Fruit fly (Drosophila melanogaster) whole organism, embryonic: ENCODE measurements around the gene CG46318.

ENCODE experiments used
- CG10321 ChIP-seq: fragments of 200-800 bp; sonication (Bioruptor generic); IDR thresholded peaks from 2 replicates; pipeline ENCODE4 v1.3.6; 2022; ENCODE audit warnings: missing biosample characterization, missing genetic modification characterization
- CG11085 ChIP-seq: fragments of 200-800 bp; sonication (Bioruptor generic); IDR thresholded peaks from 2 replicates; pipeline ENCODE4 v1.3.6; 2022; ENCODE audit warnings: missing biosample characterization, missing genetic modification characterization
- CG13287 ChIP-seq: fragments of 200-800 bp; sonication (Bioruptor generic); IDR thresholded peaks from 2 replicates; pipeline ENCODE4 v1.3.6; 2022; ENCODE audit warnings: missing biosample characterization, missing genetic modification characterization; ENCODE audit not compliant: partially characterized antibody
- CG1647 ChIP-seq: fragments of 200-800 bp; sonication (Bioruptor generic); optimal IDR thresholded peaks from 3 replicates; lab custom pipeline; 2016; ENCODE audit warnings: missing biosample characterization, missing genetic modification characterization
- CG1792 ChIP-seq: fragments of 200-800 bp; sonication (Bioruptor generic); optimal IDR thresholded peaks from 2 replicates; lab custom pipeline; 2016; ENCODE audit warnings: missing biosample characterization, missing genetic modification characterization
- CG18011 ChIP-seq: fragments of 200-800 bp; sonication (Bioruptor generic); optimal IDR thresholded peaks from 2 replicates; lab custom pipeline; 2017; ENCODE audit warnings: missing biosample characterization, missing genetic modification characterization, mild to moderate bottlenecking, moderate library complexity, missing genotype
- CG2116 ChIP-seq: fragments of 200-800 bp; sonication (Bioruptor generic); optimal IDR thresholded peaks from 3 replicates; lab custom pipeline; 2018; ENCODE audit warnings: missing biosample characterization, mild to moderate bottlenecking, missing genetic modification characterization
- CG30431 ChIP-seq: fragments of 200-800 bp; sonication (Bioruptor generic); optimal IDR thresholded peaks from 2 replicates; lab custom pipeline; 2017; ENCODE audit warnings: missing biosample characterization, missing genetic modification characterization
- CG3065 ChIP-seq: fragments of 200-800 bp; sonication (Bioruptor generic); optimal IDR thresholded peaks from 2 replicates; lab custom pipeline; 2016; ENCODE audit warnings: missing biosample characterization, missing genetic modification characterization
- CG33213 ChIP-seq: fragments of 200-800 bp; sonication (Bioruptor generic); optimal IDR thresholded peaks from 3 replicates; lab custom pipeline; 2016; ENCODE audit warnings: missing biosample characterization, missing genetic modification characterization
- CG3407 ChIP-seq: fragments of 200-800 bp; sonication (Bioruptor generic); optimal IDR thresholded peaks from 2 replicates; lab custom pipeline; 2018; ENCODE audit warnings: missing biosample characterization, mild to moderate bottlenecking, missing genetic modification characterization
- CG34376 ChIP-seq: fragments of 200-800 bp; sonication (Bioruptor generic); optimal IDR thresholded peaks from 2 replicates; lab custom pipeline; 2018; ENCODE audit warnings: missing biosample characterization, mild to moderate bottlenecking, missing genetic modification characterization
- CG3726 ChIP-seq: fragments of 200-800 bp; sonication (Bioruptor generic); IDR thresholded peaks from 3 replicates; pipeline ENCODE4, ENCODE4 v1.3.6; 2022; ENCODE audit warnings: missing biosample characterization, missing genetic modification characterization
- CG4282 ChIP-seq: fragments of 200-800 bp; sonication (Bioruptor generic); optimal IDR thresholded peaks from 2 replicates; lab custom pipeline; 2016; ENCODE audit warnings: missing biosample characterization, missing genetic modification characterization
- CG4707 ChIP-seq: fragments of 200-800 bp; sonication (Bioruptor generic); optimal IDR thresholded peaks from 2 replicates; lab custom pipeline; 2018; ENCODE audit warnings: missing biosample characterization, mild to moderate bottlenecking, missing genetic modification characterization, moderate library complexity
- CG8290 ChIP-seq, 3 experiments: fragments of 200-800 bp; sonication (Bioruptor generic); optimal IDR thresholded peaks; 2 replicates each; lab custom pipeline; 2016 to 2019; ENCODE audit warnings: missing biosample characterization in 3 of 3, missing genetic modification characterization in 3 of 3, mild to moderate bottlenecking in 2 of 3, moderate library complexity in 1 of 3
- CG8765 ChIP-seq: fragments of 200-800 bp; sonication (Bioruptor generic); IDR thresholded peaks from 2 replicates; pipeline ENCODE4 v1.3.6; 2022; ENCODE audit warnings: missing biosample characterization, missing genetic modification characterization
- CG9215 ChIP-seq: fragments of 200-800 bp; sonication (Bioruptor generic); IDR thresholded peaks from 2 replicates; pipeline ENCODE4 v1.3.6; 2022; ENCODE audit warnings: missing biosample characterization, missing genetic modification characterization
- CG9817 ChIP-seq: fragments of 200-800 bp; sonication (Bioruptor generic); optimal IDR thresholded peaks from 2 replicates; lab custom pipeline; 2018; ENCODE audit warnings: missing biosample characterization, mild to moderate bottlenecking, missing genetic modification characterization, moderate library complexity
- Camta ChIP-seq: fragments of 200-800 bp; sonication (Bioruptor generic); optimal IDR thresholded peaks from 2 replicates; lab custom pipeline; 2016; ENCODE audit warnings: missing biosample characterization, missing genetic modification characterization
- Chrac-16 ChIP-seq: fragments of 200-800 bp; sonication (Bioruptor generic); optimal IDR thresholded peaks from 3 replicates; lab custom pipeline; 2016; ENCODE audit warnings: missing biosample characterization, missing genetic modification characterization
- CkIIα-i1 ChIP-seq: fragments of 200-800 bp; sonication (Bioruptor generic); IDR thresholded peaks from 2 replicates; pipeline ENCODE4 v1.3.6; 2022; ENCODE audit warnings: missing biosample characterization, missing genetic modification characterization
- CoRest ChIP-seq: fragments of 200-800 bp; sonication (Bioruptor generic); optimal IDR thresholded peaks from 3 replicates; lab custom pipeline; 2018; ENCODE audit warnings: missing biosample characterization, mild to moderate bottlenecking, missing genetic modification characterization, moderate library complexity
- Dad ChIP-seq: fragments of 200-800 bp; sonication (Bioruptor generic); optimal IDR thresholded peaks from 3 replicates; lab custom pipeline; 2016; ENCODE audit warnings: missing biosample characterization, missing genetic modification characterization
- Doc2 ChIP-seq: fragments of 200-800 bp; sonication (Bioruptor generic); IDR thresholded peaks from 2 replicates; pipeline ENCODE4 v1.3.6; 2022; ENCODE audit warnings: missing biosample characterization, missing genetic modification characterization
- Ets65A ChIP-seq: fragments of 200-800 bp; sonication (Bioruptor generic); peaks from one replicate; lab custom pipeline; 2016; ENCODE audit warnings: missing biosample characterization, missing genetic modification characterization
- HLH54F ChIP-seq: fragments of 200-800 bp; sonication (Bioruptor generic); optimal IDR thresholded peaks from 3 replicates; lab custom pipeline; 2016; ENCODE audit warnings: missing biosample characterization, missing genetic modification characterization
- Mad ChIP-seq: fragments of 200-800 bp; sonication (Bioruptor generic); optimal IDR thresholded peaks from 2 replicates; lab custom pipeline; 2016; ENCODE audit warnings: missing biosample characterization, missing genetic modification characterization
- Med ChIP-seq: fragments of 200-800 bp; sonication (Bioruptor generic); peaks from one replicate; lab custom pipeline; 2016; ENCODE audit warnings: missing biosample characterization, missing genetic modification characterization, mild to moderate bottlenecking, inconsistent platforms, moderate library complexity
- Myb ChIP-seq: fragments of 200-800 bp; sonication (Bioruptor generic); optimal IDR thresholded peaks from 2 replicates; lab custom pipeline; 2016; ENCODE audit warnings: missing biosample characterization, missing genetic modification characterization
- NFAT ChIP-seq: fragments of 200-800 bp; sonication (Bioruptor generic); IDR thresholded peaks from 2 replicates; pipeline ENCODE4 v1.3.6; 2022; ENCODE audit warnings: missing biosample characterization, missing genetic modification characterization
- NK7.1 ChIP-seq: fragments of 200-800 bp; sonication (Bioruptor generic); optimal IDR thresholded peaks from 3 replicates; lab custom pipeline; 2016; ENCODE audit warnings: missing biosample characterization, missing genetic modification characterization
- Neu2 ChIP-seq: fragments of 200-800 bp; sonication (Bioruptor generic); optimal IDR thresholded peaks from 3 replicates; lab custom pipeline; 2016; ENCODE audit warnings: missing biosample characterization, missing genetic modification characterization, borderline replicate concordance
- Oli ChIP-seq: fragments of 200-800 bp; sonication (Bioruptor generic); optimal IDR thresholded peaks from 2 replicates; lab custom pipeline; 2018; ENCODE audit warnings: missing biosample characterization, mild to moderate bottlenecking, missing genetic modification characterization, moderate library complexity
- Sin3A ChIP-seq: fragments of >200 bp; optimal IDR thresholded peaks from 2 replicates; lab custom pipeline; 2018
- ac ChIP-seq: fragments of 200-800 bp; sonication (Bioruptor generic); optimal IDR thresholded peaks from 3 replicates; lab custom pipeline; 2017; ENCODE audit warnings: missing biosample characterization, mild to moderate bottlenecking, missing genetic modification characterization
- bbx ChIP-seq: fragments of 200-800 bp; sonication (Bioruptor generic); IDR thresholded peaks from 2 replicates; pipeline ENCODE4 v1.3.6; 2022; ENCODE audit warnings: missing biosample characterization, missing genetic modification characterization; ENCODE audit not compliant: partially characterized antibody
- cg ChIP-seq: fragments of 200-800 bp; sonication (Bioruptor generic); optimal IDR thresholded peaks from 3 replicates; lab custom pipeline; 2019; ENCODE audit warnings: missing biosample characterization, mild to moderate bottlenecking, missing genetic modification characterization, moderate library complexity
- dimm ChIP-seq: fragments of 200-800 bp; sonication (Bioruptor generic); IDR thresholded peaks from 2 replicates; pipeline ENCODE4 v1.3.6; 2022; ENCODE audit warnings: missing biosample characterization, missing genetic modification characterization
- exex ChIP-seq: fragments of 200-800 bp; sonication (Bioruptor generic); optimal IDR thresholded peaks from 4 replicates; lab custom pipeline; 2018; ENCODE audit warnings: missing biosample characterization, mild to moderate bottlenecking, missing genetic modification characterization, moderate library complexity
- ftz-f1 ChIP-seq: fragments of 200-800 bp; sonication (Bioruptor generic); optimal IDR thresholded peaks from 2 replicates; lab custom pipeline; 2016; ENCODE audit warnings: missing biosample characterization, missing genetic modification characterization
- gro ChIP-seq: fragments of 200-800 bp; sonication (Bioruptor generic); optimal IDR thresholded peaks from 2 replicates; lab custom pipeline; 2016; ENCODE audit warnings: missing biosample characterization, missing genetic modification characterization
- h ChIP-seq: fragments of >200 bp; optimal IDR thresholded peaks from 2 replicates; lab custom pipeline; 2017
- jing ChIP-seq: fragments of 200-800 bp; sonication (Bioruptor generic); optimal IDR thresholded peaks from 2 replicates; lab custom pipeline; 2018; ENCODE audit warnings: missing biosample characterization, mild to moderate bottlenecking, missing genetic modification characterization
- knrl ChIP-seq: fragments of 200-800 bp; sonication (Bioruptor generic); IDR thresholded peaks from 3 replicates; pipeline ENCODE4 v1.3.6; 2022; ENCODE audit warnings: missing biosample characterization, missing genetic modification characterization; ENCODE audit not compliant: partially characterized antibody
- maf-S ChIP-seq: fragments of 200-800 bp; sonication (Bioruptor generic); optimal IDR thresholded peaks from 2 replicates; lab custom pipeline; 2016; ENCODE audit warnings: missing biosample characterization, missing genetic modification characterization
- odd ChIP-seq: fragments of 200-800 bp; sonication (Bioruptor generic); optimal IDR thresholded peaks from 2 replicates; lab custom pipeline; 2017; ENCODE audit warnings: missing biosample characterization, mild to moderate bottlenecking, missing genetic modification characterization
- pzg ChIP-seq: fragments of 200-800 bp; sonication (Bioruptor generic); optimal IDR thresholded peaks from 3 replicates; lab custom pipeline; 2018; ENCODE audit warnings: missing biosample characterization, mild to moderate bottlenecking, missing genetic modification characterization, moderate library complexity
- repo ChIP-seq: fragments of 200-800 bp; sonication (Bioruptor generic); optimal IDR thresholded peaks from 2 replicates; lab custom pipeline; 2016; ENCODE audit warnings: missing biosample characterization, missing genetic modification characterization
- rib ChIP-seq: fragments of 200-800 bp; sonication (Bioruptor generic); IDR thresholded peaks from 2 replicates; pipeline ENCODE4 v1.3.6; 2022; ENCODE audit warnings: missing biosample characterization, missing genetic modification characterization
- sug ChIP-seq: fragments of 200-800 bp; optimal IDR thresholded peaks from 2 replicates; lab custom pipeline; 2019; ENCODE audit warnings: missing biosample characterization, mild to moderate bottlenecking, missing genetic modification characterization, moderate library complexity
- tll ChIP-seq, 2 experiments: fragments of 200-800 bp in 1 of 2; fragments of >200 bp in 1 of 2; sonication (Bioruptor generic) in 1 of 2; optimal IDR thresholded peaks; 2 replicates each; lab custom pipeline; 2017 to 2019; ENCODE audit warnings: missing biosample characterization in 2 of 2, missing genetic modification characterization in 2 of 2, mild to moderate bottlenecking in 1 of 2, moderate library complexity in 1 of 2
- trh ChIP-seq: fragments of 200-800 bp; sonication (Bioruptor generic); optimal IDR thresholded peaks from 2 replicates; lab custom pipeline; 2016; ENCODE audit warnings: missing biosample characterization, missing genetic modification characterization

The CG46318 gene

dm6 chr3R:18677500-18677940 lies 2.9 kb upstream of the CG46318 start, which contains the start of the genes dind and CG7706 (continued):
- TF ChIP-seq ftz-f1 (GFP tag; lab: Kevin White, UChicago): peak; percentile 26
- TF ChIP-seq CG13287 (GFP tag; lab: Robert Waterston, UW): no peak
- no peak for TF ChIP-seq repo (GFP tag; lab: Kevin White, UChicago)
- no peak for TF ChIP-seq jing (GFP tag; lab: Kevin White, UChicago)
- TF ChIP-seq CG4282 (GFP tag; lab: Kevin White, UChicago): no peak
- TF ChIP-seq CG30431: no peak
- TF ChIP-seq Camta (GFP tag; lab: Kevin White, UChicago): no peak
- no peak for TF ChIP-seq bbx (GFP tag; lab: Robert Waterston, UW)
- no peak for TF ChIP-seq Chrac-16 (GFP tag; lab: Kevin White, UChicago)
- TF ChIP-seq HLH54F (GFP tag; lab: Kevin White, UChicago): no peak
- TF ChIP-seq sug (tag; lab: Kevin White, UChicago): no peak
- TF ChIP-seq CG3065 (GFP tag; lab: Kevin White, UChicago): no peak
- no peak for TF ChIP-seq Oli (tag; lab: Kevin White, UChicago)
- TF ChIP-seq maf-S (GFP tag; lab: Kevin White, UChicago): no peak
- no peak for TF ChIP-seq rib (GFP tag; lab: Robert Waterston, UW)
- TF ChIP-seq CG8290 (GFP tag; optimal IDR thresholded peaks at IDR 0.05; lab: Kevin White, UChicago): no peak
- no peak for TF ChIP-seq CG8290 (tag; optimal IDR thresholded peaks at IDR 0.05; lab: Kevin White, UChicago)
- TF ChIP-seq Doc2: no peak
- no peak for TF ChIP-seq Ets65A
- no peak for TF ChIP-seq CG10321 (GFP tag; lab: Robert Waterston, UW)
- TF ChIP-seq CG8765: no peak
- TF ChIP-seq CG11085 (GFP tag; lab: Robert Waterston, UW): no peak
- TF ChIP-seq CG3407 (GFP tag; lab: Kevin White, UChicago): no peak
- TF ChIP-seq CG3726 (GFP tag; lab: Robert Waterston, UW): no peak
- no peak for TF ChIP-seq cg (GFP tag; lab: Kevin White, UChicago)
- TF ChIP-seq NFAT: no peak
- peak; percentile 39 for TF ChIP-seq Sin3A
- no peak for TF ChIP-seq dimm (GFP tag; lab: Robert Waterston, UW)
- no peak for TF ChIP-seq tll (GFP tag; optimal IDR thresholded peaks at IDR 0.05; lab: Kevin White, UChicago)
- no peak for TF ChIP-seq CG34376 (GFP tag; lab: Kevin White, UChicago)
- TF ChIP-seq Myb (GFP tag; lab: Kevin White, UChicago): no peak
- no peak for TF ChIP-seq trh (GFP tag; lab: Kevin White, UChicago)
- no peak for TF ChIP-seq Dad (GFP tag; lab: Kevin White, UChicago)
- TF ChIP-seq CG2116 (GFP tag; lab: Kevin White, UChicago): peak; percentile 54
- no peak for TF ChIP-seq CG1792 (GFP tag; lab: Kevin White, UChicago)
- TF ChIP-seq CG18011 (GFP tag; lab: Kevin White, UChicago): peak; percentile 42
- no peak for TF ChIP-seq CG9817 (tag; lab: Kevin White, UChicago)
- TF ChIP-seq NK7.1 (GFP tag; lab: Kevin White, UChicago): no peak
- no peak for TF ChIP-seq CG1647 (GFP tag; lab: Kevin White, UChicago)
- TF ChIP-seq CkIIα-i1 (GFP tag; lab: Robert Waterston, UW): no peak
- TF ChIP-seq CG9215 (GFP tag; lab: Robert Waterston, UW): no peak
- TF ChIP-seq Neu2: no peak
- TF ChIP-seq odd (GFP tag; lab: Kevin White, UChicago): no peak
- TF ChIP-seq Med (GFP tag; lab: Kevin White, UChicago): peak; percentile 3
- TF ChIP-seq h (lab: Kevin White, UChicago): no peak
- TF ChIP-seq CG4707 (GFP tag; lab: Kevin White, UChicago): no peak
- no peak for TF ChIP-seq CG33213 (GFP tag; lab: Kevin White, UChicago)
- peak; percentile 44 for TF ChIP-seq CoRest (tag; lab: Kevin White, UChicago)
- TF ChIP-seq pzg (GFP tag; lab: Kevin White, UChicago): peak; percentile 51
- no peak for TF ChIP-seq gro
- no peak for TF ChIP-seq ac (GFP tag; lab: Kevin White, UChicago)
- no peak for TF ChIP-seq knrl (GFP tag; lab: Robert Waterston, UW)
- no peak for TF ChIP-seq exex (tag; lab: Kevin White, UChicago)
- TF ChIP-seq Mad (GFP tag; lab: Kevin White, UChicago): no peak
